Worm (Caenorhabditis elegans): Measurements from ENCODE around the gene C07A9.5.

Gene C07A9.5

DNA sequence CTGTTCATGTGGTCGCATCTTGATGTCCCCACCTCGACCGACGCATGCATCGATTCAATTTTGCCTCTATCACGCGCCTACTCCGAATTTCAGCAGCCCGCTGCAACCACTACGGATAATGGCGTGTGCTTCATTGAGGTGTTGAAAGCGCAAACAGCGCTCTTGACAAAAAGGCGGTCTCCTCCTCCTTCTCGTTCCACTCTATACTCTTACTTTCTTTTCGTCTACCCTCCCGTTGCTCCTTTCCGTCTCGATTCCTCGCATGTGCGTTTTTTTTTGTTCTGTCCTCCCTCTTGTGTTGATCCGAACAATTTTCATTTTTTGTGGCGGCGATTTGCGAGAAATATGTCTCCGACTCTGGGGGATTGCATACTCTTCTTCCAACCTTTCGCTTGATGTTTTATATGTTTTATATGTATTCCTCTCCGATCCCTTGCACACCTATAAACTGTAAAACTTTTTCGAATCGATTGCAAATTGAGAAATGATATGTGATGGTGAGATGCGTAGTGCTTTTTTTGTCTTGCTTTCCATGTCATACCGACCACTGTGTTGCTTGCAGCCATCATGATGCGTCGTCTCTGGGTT, 20.1 kb upstream of the C07A9.5 start (continued):
- no peak for TF ChIP-seq F33H1.4 (GFP tag; IDR thresholded peaks at IDR 0.05)
- peak; percentile 84 for TF ChIP-seq zfh-2 (GFP tag; conservative IDR thresholded peaks at IDR 0.05)
- TF ChIP-seq pbrm-1 (GFP tag; IDR thresholded peaks at IDR 0.05), result no peak
- TF ChIP-seq ZK185.1 (tag; optimal IDR thresholded peaks at IDR 0.05; ENCODE audit: poor library complexity, severe bottlenecking), result peak; percentile 46
- no peak for TF ChIP-seq unc-130 (GFP tag; optimal IDR thresholded peaks at IDR 0.05)
- no peak for TF ChIP-seq akir-1 (GFP tag; optimal IDR thresholded peaks at IDR 0.05)
- no peak for TF ChIP-seq T07F8.4 (tag; optimal IDR thresholded peaks at IDR 0.05)

ce11 chrIII:9701798-9702197, 19.2 kb upstream of the C07A9.5 start:
- TF ChIP-seq fkh-3 (tag; optimal IDR thresholded peaks at IDR 0.05), result no peak
- no peak for TF ChIP-seq F22D6.2 (tag; optimal IDR thresholded peaks at IDR 0.05)
- no peak for TF ChIP-seq ceh-27 (GFP tag; optimal IDR thresholded peaks at IDR 0.05)
- no peak for TF ChIP-seq F39B2.1 (GFP tag; IDR thresholded peaks at IDR 0.05)
- 0 out of 2 replicates have a peak, but pooled peaks have one; percentile 24 for TF ChIP-seq hmg-20 (GFP tag; IDR thresholded peaks at IDR 0.05)
- TF ChIP-seq hrde-1 (tag; optimal IDR thresholded peaks at IDR 0.05; ENCODE audit: borderline replicate concordance), result no peak
- no peak for TF ChIP-seq pha-4 (tag; optimal IDR thresholded peaks at IDR 0.05)
- no peak for TF ChIP-seq F33H1.4 (GFP tag; IDR thresholded peaks at IDR 0.05)
- TF ChIP-seq bed-1 (GFP tag; IDR thresholded peaks at IDR 0.05), result no peak
- no peak for TF ChIP-seq F49E8.2 (tag; optimal IDR thresholded peaks at IDR 0.05; ENCODE audit: insufficient read depth)
- no peak for TF ChIP-seq let-607 (tag; optimal IDR thresholded peaks at IDR 0.05)
- no peak for TF ChIP-seq mcd-1 (GFP tag; IDR thresholded peaks at IDR 0.05)
- no peak for TF ChIP-seq die-1 (tag; optimal IDR thresholded peaks at IDR 0.05)
- 0 out of 2 replicates have a peak, but pooled peaks have one; percentile 33 for TF ChIP-seq nhr-120 (GFP tag; IDR thresholded peaks at IDR 0.05)
- TF ChIP-seq ztf-6 (GFP tag; IDR thresholded peaks at IDR 0.05), result no peak
- TF ChIP-seq hsf-1 (GFP tag; IDR thresholded peaks at IDR 0.05), result no peak
- TF ChIP-seq lin-26 (GFP tag; IDR thresholded peaks at IDR 0.05), result 0 out of 2 replicates have a peak, but pooled peaks have one; percentile 11
- no peak for TF ChIP-seq B0019.2 (GFP tag; conservative IDR thresholded peaks at IDR 0.05)
- TF ChIP-seq cebp-2 (GFP tag; IDR thresholded peaks at IDR 0.05), result no peak

DNA sequence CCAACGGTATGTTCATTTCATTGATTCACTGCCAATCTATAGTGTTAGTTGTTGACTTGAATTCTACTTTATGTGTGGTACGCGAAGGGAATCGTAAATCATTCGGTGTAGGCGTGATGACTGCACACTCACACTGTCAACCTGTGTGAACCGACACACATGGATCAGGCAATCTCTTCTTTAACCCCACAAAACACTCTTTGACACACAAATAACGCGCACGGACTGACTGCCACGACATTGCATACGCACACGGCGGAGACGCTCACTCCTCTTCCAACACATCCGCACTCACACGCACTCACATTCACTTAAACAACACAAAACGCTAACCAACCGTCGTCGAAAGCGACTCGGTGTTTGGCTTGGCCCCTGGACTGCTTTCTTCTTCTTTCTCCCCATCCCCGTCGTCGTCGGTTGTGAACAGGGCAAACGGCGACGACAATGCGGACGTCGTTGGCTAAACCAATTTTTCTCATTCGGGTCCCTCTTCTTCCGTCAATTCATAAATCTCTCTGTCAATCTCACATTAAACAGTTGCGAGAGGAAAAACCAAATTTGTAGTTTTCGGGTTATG, 17.6 kb upstream of the C07A9.5 start:
- peak; percentile 36 for TF ChIP-seq ceh-27 (GFP tag; optimal IDR thresholded peaks at IDR 0.05)
- no peak for TF ChIP-seq mel-28 (tag; optimal IDR thresholded peaks at IDR 0.05; ENCODE audit: borderline replicate concordance)
- 0 out of 2 replicates have a peak, but pooled peaks have one; percentile 18 for TF ChIP-seq ceh-40 (GFP tag; IDR thresholded peaks at IDR 0.05)
- TF ChIP-seq zfh-2 (GFP tag; conservative IDR thresholded peaks at IDR 0.05), result peak; percentile 49; the same call in 1 of the 2 replicates
- TF ChIP-seq nfyb-1 (GFP tag; IDR thresholded peaks at IDR 0.05), result 0 out of 2 replicates have a peak, but pooled peaks have one; percentile 12
- 0 out of 2 replicates have a peak, but pooled peaks have one; percentile 22 for TF ChIP-seq hmg-1.2 (GFP tag; IDR thresholded peaks at IDR 0.05)
- no peak for TF ChIP-seq ZK185.1 (tag; optimal IDR thresholded peaks at IDR 0.05; ENCODE audit: poor library complexity, severe bottlenecking)
- peak; percentile 45; the same call in 1 of the 2 replicates for TF ChIP-seq ztf-6 (GFP tag; IDR thresholded peaks at IDR 0.05)
- TF ChIP-seq efl-1 (GFP tag; optimal IDR thresholded peaks at IDR 0.05), result no peak
- 0 out of 2 replicates have a peak, but pooled peaks have one; percentile 17 for TF ChIP-seq ekl-4 (GFP tag; IDR thresholded peaks at IDR 0.05)
- TF ChIP-seq snpc-3.4 (tag; optimal IDR thresholded peaks at IDR 0.05), result no peak
- TF ChIP-seq F23B12.7 (tag; optimal IDR thresholded peaks at IDR 0.05; ENCODE audit: insufficient read depth), result no peak
